Fruit fly (Drosophila melanogaster) whole organism, embryonic: ENCODE measurements around the gene CG43229.

ENCODE experiments used
- oc ChIP-seq: fragments of 200-800 bp; sonication (Bioruptor generic); optimal IDR thresholded peaks from 2 replicates; lab custom pipeline; 2018; ENCODE audit warnings: missing biosample characterization, mild to moderate bottlenecking, missing genetic modification characterization, moderate library complexity
- usp ChIP-seq: fragments of >200 bp; optimal IDR thresholded peaks from 2 replicates; lab custom pipeline; 2017; ENCODE audit warnings: missing biosample characterization, missing genetic modification characterization

dm6 chrX:18179372-18179771, 41.0 kb downstream of the CG43229 start, which contains the start of gene Andorra:
- TF ChIP-seq oc (tag; lab: Kevin White, UChicago) (no peak), usp (GFP tag; lab: Kevin White, UChicago) (no peak)
